Worm (Caenorhabditis elegans) whole organism, L3 larva: ENCODE measurements around the gene hsp-12.6.

Experiments
- R02D3.7 ChIP-seq: fragments of 150-350 bp; optimal IDR thresholded peaks from 2 replicates; lab custom pipeline; 2014; ENCODE audit warnings: missing biosample characterization, missing genetic modification characterization
- aly-2 ChIP-seq: fragments of 150-350 bp; optimal IDR thresholded peaks from 2 replicates; lab custom pipeline; 2014; ENCODE audit warnings: missing biosample characterization, missing genetic modification characterization
- ama-1 ChIP-seq: fragments of 150-350 bp; optimal IDR thresholded peaks from 2 replicates; lab custom pipeline; 2018
- ceh-16 ChIP-seq: sonication (generic microtip); optimal IDR thresholded peaks from 2 replicates; lab custom pipeline; 2017; ENCODE audit warnings: missing biosample characterization, missing genetic modification characterization
- ceh-28 ChIP-seq: fragments of 150-350 bp; optimal IDR thresholded peaks from 2 replicates; lab custom pipeline; 2014; ENCODE audit warnings: missing biosample characterization, missing genetic modification reagents, missing genetic modification characterization
- ceh-82 ChIP-seq: fragments of 150-350 bp; optimal IDR thresholded peaks from 2 replicates; lab custom pipeline; 2014; ENCODE audit warnings: missing biosample characterization, missing genetic modification characterization
- ceh-9 ChIP-seq: sonication (generic microtip); optimal IDR thresholded peaks from 2 replicates; lab custom pipeline; 2018; ENCODE audit warnings: missing biosample characterization, missing genetic modification characterization
- daf-12 ChIP-seq: fragments of 150-350 bp; optimal IDR thresholded peaks from 2 replicates; lab custom pipeline; 2014; ENCODE audit warnings: missing biosample characterization, missing genetic modification reagents, missing genetic modification characterization
- egl-5 ChIP-seq: fragments of 150-350 bp; optimal IDR thresholded peaks from 2 replicates; lab custom pipeline; 2017; ENCODE audit warnings: missing biosample characterization, missing genetic modification reagents, missing genetic modification characterization, inconsistent platforms
- elt-2 ChIP-seq: sonication (generic microtip); optimal IDR thresholded peaks from 2 replicates; lab custom pipeline; 2016; ENCODE audit warnings: missing genetic modification reagents, mild to moderate bottlenecking, missing genetic modification characterization, missing compliant biosample characterization
- elt-3 ChIP-seq, 3 experiments: fragments of 150-350 bp in 1 of 3; sonication (generic microtip) in 2 of 3; optimal IDR thresholded peaks; 2 replicates in 2 of 3; 4 replicates in 1 of 3; lab custom pipeline; 2014 to 2017; ENCODE audit warnings: missing biosample characterization in 3 of 3, missing genetic modification characterization in 3 of 3
- fkh-2 ChIP-seq: fragments of 150-350 bp; optimal IDR thresholded peaks from 2 replicates; lab custom pipeline; 2014; ENCODE audit warnings: missing biosample characterization, missing genetic modification reagents, missing genetic modification characterization
- hmg-11 ChIP-seq: sonication (generic microtip); optimal IDR thresholded peaks from 2 replicates; lab custom pipeline; 2016; ENCODE audit warnings: missing genetic modification characterization, missing compliant biosample characterization
- jun-1 ChIP-seq: fragments of 150-350 bp; optimal IDR thresholded peaks from 2 replicates; lab custom pipeline; 2014; ENCODE audit warnings: missing biosample characterization, missing genetic modification reagents, missing genetic modification characterization
- lin-15B ChIP-seq: fragments of 150-350 bp; optimal IDR thresholded peaks from 2 replicates; lab custom pipeline; 2014; ENCODE audit warnings: missing biosample characterization, missing genetic modification characterization
- lin-39 ChIP-seq: fragments of 150-350 bp; optimal IDR thresholded peaks from 2 replicates; lab custom pipeline; 2018; ENCODE audit warnings: missing biosample characterization, missing genetic modification reagents, missing genetic modification characterization
- lsy-12 ChIP-seq: sonication (generic microtip); optimal IDR thresholded peaks from 2 replicates; lab custom pipeline; 2016; ENCODE audit warnings: mild to moderate bottlenecking, missing genetic modification characterization, missing compliant biosample characterization
- mdl-1 ChIP-seq: fragments of 150-350 bp; optimal IDR thresholded peaks from 2 replicates; lab custom pipeline; 2014; ENCODE audit warnings: missing biosample characterization, missing genetic modification characterization
- nfya-1 ChIP-seq: sonication (generic microtip); optimal IDR thresholded peaks from 2 replicates; lab custom pipeline; 2017; ENCODE audit warnings: missing genetic modification characterization, mild to moderate bottlenecking, missing compliant biosample characterization, antibody characterized with exemption, moderate library complexity; ENCODE audit not compliant: insufficient read depth
- nhr-11 ChIP-seq: fragments of 150-350 bp; optimal IDR thresholded peaks from 2 replicates; lab custom pipeline; 2014; ENCODE audit warnings: missing biosample characterization, missing genetic modification characterization
- nhr-23 ChIP-seq: fragments of 150-350 bp; optimal IDR thresholded peaks from 2 replicates; lab custom pipeline; 2014; ENCODE audit warnings: missing biosample characterization, missing genetic modification reagents, missing genetic modification characterization
- nhr-237 ChIP-seq: fragments of 150-350 bp; optimal IDR thresholded peaks from 2 replicates; lab custom pipeline; 2014; ENCODE audit warnings: missing biosample characterization, missing genetic modification characterization
- nhr-25 ChIP-seq: sonication (generic microtip); optimal IDR thresholded peaks from 2 replicates; lab custom pipeline; 2017; ENCODE audit warnings: missing biosample characterization, missing genetic modification characterization
- nhr-28 ChIP-seq: fragments of 150-350 bp; optimal IDR thresholded peaks from 2 replicates; lab custom pipeline; 2014; ENCODE audit warnings: missing biosample characterization, missing genetic modification characterization
- nhr-43 ChIP-seq: sonication (generic microtip); optimal IDR thresholded peaks from 2 replicates; lab custom pipeline; 2016; ENCODE audit warnings: mild to moderate bottlenecking, missing genetic modification characterization, missing compliant biosample characterization; ENCODE audit not compliant: poor library complexity, severe bottlenecking
- nhr-76 ChIP-seq: fragments of 150-350 bp; sonication (generic microtip); optimal IDR thresholded peaks from 5 replicates; lab custom pipeline; 2014; ENCODE audit warnings: missing biosample characterization, missing genetic modification characterization
- pqm-1 ChIP-seq: fragments of 150-350 bp; optimal IDR thresholded peaks from 2 replicates; lab custom pipeline; 2017; ENCODE audit warnings: missing biosample characterization, missing genetic modification characterization, inconsistent platforms
- sea-2 ChIP-seq: fragments of 150-350 bp; sonication (generic microtip); optimal IDR thresholded peaks from 4 replicates; lab custom pipeline; 2014; ENCODE audit warnings: missing biosample characterization, missing genetic modification reagents, missing genetic modification characterization
- skn-1 ChIP-seq: fragments of 150-350 bp; optimal IDR thresholded peaks from 2 replicates; lab custom pipeline; 2014; ENCODE audit warnings: missing biosample characterization, missing genetic modification characterization
- snpc-4 ChIP-seq: fragments of 150-350 bp; optimal IDR thresholded peaks from 2 replicates; lab custom pipeline; 2014; ENCODE audit warnings: missing biosample characterization, missing genetic modification characterization
- unc-39 ChIP-seq: sonication (generic microtip); optimal IDR thresholded peaks from 4 replicates; lab custom pipeline; 2017; ENCODE audit warnings: missing biosample characterization, missing genetic modification characterization
- unc-62 ChIP-seq: fragments of 150-350 bp; sonication (generic microtip); optimal IDR thresholded peaks from 4 replicates; lab custom pipeline; 2014; ENCODE audit warnings: missing biosample characterization, missing genetic modification reagents, missing genetic modification characterization
- zag-1 ChIP-seq: fragments of 150-350 bp; optimal IDR thresholded peaks from 2 replicates; lab custom pipeline; 2014; ENCODE audit warnings: missing biosample characterization, missing genetic modification characterization
- ztf-11 ChIP-seq: fragments of 150-350 bp; optimal IDR thresholded peaks from 2 replicates; lab custom pipeline; 2014; ENCODE audit warnings: missing biosample characterization, missing genetic modification characterization

hsp-12.6 gene

DNA sequence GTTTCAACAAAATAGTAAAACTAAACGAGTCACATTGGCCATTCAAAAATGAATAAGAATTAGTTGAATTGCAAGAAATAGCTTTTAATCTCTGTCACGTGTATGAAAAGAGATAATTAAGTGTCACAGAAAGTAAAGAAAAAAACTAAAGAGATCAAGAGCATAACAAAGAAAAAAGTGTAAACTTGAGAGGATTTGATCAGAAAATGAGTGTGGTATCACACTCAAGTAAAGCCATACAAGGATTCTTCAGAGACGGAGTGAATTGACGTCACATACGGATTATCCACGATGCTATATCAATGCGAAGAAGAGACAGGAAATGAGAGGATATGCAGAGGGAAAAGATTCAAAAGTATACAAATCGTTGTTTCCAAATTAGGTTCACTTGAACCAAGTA, 22.3 kb upstream of the hsp-12.6 start:
- TF ChIP-seq hmg-11 (tag; lab: Kevin White, UChicago): no peak
- no peak for TF ChIP-seq fkh-2
- TF ChIP-seq ceh-16 (tag; lab: Kevin White, UChicago): no peak
- TF ChIP-seq lin-15B (tag; lab: Kevin White, UChicago): no peak

DNA sequence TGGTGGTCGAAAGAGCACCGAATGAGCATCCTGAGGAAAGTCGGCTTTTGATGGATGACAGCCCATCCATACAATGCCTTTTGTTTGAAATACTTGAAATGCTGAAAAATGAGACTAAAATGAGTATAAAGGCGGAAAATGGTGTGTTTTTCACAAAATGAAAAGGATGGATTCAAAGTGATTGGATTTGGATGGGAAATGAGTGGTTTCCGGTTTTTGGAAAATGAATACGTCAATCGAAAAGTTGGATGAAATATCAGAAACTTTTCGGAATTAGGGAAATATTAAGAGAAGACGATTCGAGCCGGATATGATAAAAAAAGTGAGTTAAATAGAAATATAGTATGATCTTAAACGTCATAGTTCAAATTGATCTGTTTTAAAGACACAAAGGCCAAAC, 20.4 kb upstream of the hsp-12.6 start, which contains the start of gene F38E11.6:
TSS of gene F38E11.6 (minus strand) at position 101 of the 400 bp plus-strand sequence.
- TF ChIP-seq lsy-12 (tag; lab: Kevin White, UChicago) (no peak), nhr-11 (tag; lab: Kevin White, UChicago) (no peak), lin-15B (tag; lab: Kevin White, UChicago) (no peak), nhr-76 (tag; lab: Kevin White, UChicago) (no peak), unc-62 (GFP tag; lab: Kevin White, UChicago) (no peak), ceh-9 (tag; lab: Kevin White, UChicago) (no peak), aly-2 (tag; lab: Kevin White, UChicago) (no peak), nhr-25 (no peak), nhr-23 (tag; lab: Kevin White, UChicago) (no peak), nfya-1 (tag; lab: Kevin White, UChicago) (no peak), ceh-82 (tag; lab: Kevin White, UChicago) (no peak), R02D3.7 (no peak), ztf-11 (tag; lab: Kevin White, UChicago) (no peak), daf-12 (no peak), elt-3 (tag; optimal IDR thresholded peaks at IDR 0.05; lab: Kevin White, UChicago) (no peak), ceh-28 (tag; lab: Kevin White, UChicago) (no peak), nhr-237 (tag; lab: Kevin White, UChicago) (no peak)

DNA sequence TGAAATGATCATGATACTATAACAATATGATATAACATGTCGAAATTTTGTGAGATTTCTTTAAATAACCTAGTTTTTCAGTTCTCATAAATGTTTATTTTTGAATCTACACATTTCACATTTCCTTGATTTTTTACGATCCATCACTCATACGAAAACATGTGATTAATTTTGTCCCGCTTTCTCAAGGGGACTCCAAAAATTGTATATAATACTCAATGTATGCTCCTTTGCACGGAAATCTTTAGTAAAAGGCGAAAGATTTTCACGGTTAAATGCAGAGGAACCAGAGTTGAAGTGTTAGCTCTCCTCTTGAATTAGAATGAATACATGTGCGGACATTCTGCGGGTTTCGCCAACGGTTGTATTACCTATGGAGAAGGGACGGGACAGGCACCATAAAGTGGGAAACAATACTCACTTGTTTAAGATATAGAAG, 17.3 kb upstream of the hsp-12.6 start:
- no peak for TF ChIP-seq lsy-12 (tag; lab: Kevin White, UChicago)
- TF ChIP-seq nfya-1 (tag; lab: Kevin White, UChicago): no peak
- TF ChIP-seq snpc-4: peak; percentile 81
- TF ChIP-seq zag-1 (tag; lab: Kevin White, UChicago): no peak
- TF ChIP-seq nhr-76 (tag; lab: Kevin White, UChicago): no peak

DNA sequence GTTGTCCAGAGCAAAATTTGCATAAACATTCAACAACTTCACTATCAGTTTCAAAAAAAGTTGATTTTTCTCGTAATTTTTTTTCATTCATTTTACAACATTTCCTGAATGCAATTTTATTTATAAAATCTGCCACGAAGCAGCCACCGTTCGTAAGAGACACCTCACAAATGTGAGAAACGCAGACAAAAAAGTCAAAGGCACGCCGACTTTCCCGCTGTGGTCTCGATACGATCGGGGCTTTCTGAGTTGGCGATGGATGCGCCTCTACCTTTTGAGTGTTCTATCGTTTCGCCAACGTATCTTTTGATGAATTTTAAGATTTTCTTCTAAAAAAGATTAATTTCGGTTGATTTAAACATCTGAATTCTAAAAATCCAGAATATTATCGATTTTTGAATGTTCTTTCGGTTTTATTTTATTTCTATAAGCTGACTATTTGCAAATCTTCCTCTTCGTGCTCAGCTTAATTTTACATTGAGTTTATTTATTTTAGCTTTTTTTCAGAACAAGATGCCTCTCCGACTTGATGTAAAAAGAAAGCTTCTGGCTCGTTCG, 12.3 kb upstream of the hsp-12.6 start, which contains the start of gene copb-2:
TSS of gene copb-2 (plus strand) at position 508 of the 558 bp plus-strand sequence.
- TF ChIP-seq nhr-11 (tag; lab: Kevin White, UChicago) (no peak), ceh-28 (tag; lab: Kevin White, UChicago) (peak; percentile 50), lin-39 (tag; lab: Kevin White, UChicago) (no peak), nhr-23 (tag; lab: Kevin White, UChicago) (peak; percentile 57), unc-39 (tag; lab: Kevin White, UChicago) (no peak), hmg-11 (tag; lab: Kevin White, UChicago) (peak; percentile 77), snpc-4 (peak; percentile 85), lin-15B (tag; lab: Kevin White, UChicago) (peak; percentile 74), elt-2 (tag; lab: Kevin White, UChicago) (peak; percentile 43), egl-5 (peak; percentile 22), nfya-1 (tag; lab: Kevin White, UChicago) (peak; percentile 78)

DNA sequence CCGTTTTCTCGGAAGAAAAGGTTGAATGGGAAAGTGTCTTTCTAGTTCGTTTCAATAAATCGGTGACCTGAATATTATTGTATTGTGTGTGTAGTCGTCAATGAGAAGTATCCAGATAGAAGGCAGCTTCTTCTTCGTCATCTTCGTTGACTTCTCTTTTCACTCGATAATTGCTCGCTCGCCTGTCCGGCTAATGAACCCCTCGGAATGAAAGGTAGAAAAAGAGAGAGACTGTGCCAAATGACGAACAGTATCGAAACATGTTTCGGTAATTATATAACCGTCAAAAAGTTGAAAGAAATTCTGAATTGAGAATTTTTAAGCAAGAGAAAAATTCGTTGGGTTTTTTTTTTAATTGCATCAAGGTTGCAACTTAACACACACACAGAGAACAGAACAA, 10.4 kb upstream of the hsp-12.6 start, which contains the start of gene cutl-17:
TSS of gene cutl-17 (minus strand) at position 101 of the 400 bp plus-strand sequence.
- TF ChIP-seq snpc-4 (no peak), skn-1 (tag; lab: Kevin White, UChicago) (no peak), nhr-28 (tag; lab: Kevin White, UChicago) (no peak), ama-1 (lab: Kevin White, UChicago) (no peak), jun-1 (tag; lab: Kevin White, UChicago) (no peak)
- TF ChIP-seq, all 47 proteins: peak for 0

DNA sequence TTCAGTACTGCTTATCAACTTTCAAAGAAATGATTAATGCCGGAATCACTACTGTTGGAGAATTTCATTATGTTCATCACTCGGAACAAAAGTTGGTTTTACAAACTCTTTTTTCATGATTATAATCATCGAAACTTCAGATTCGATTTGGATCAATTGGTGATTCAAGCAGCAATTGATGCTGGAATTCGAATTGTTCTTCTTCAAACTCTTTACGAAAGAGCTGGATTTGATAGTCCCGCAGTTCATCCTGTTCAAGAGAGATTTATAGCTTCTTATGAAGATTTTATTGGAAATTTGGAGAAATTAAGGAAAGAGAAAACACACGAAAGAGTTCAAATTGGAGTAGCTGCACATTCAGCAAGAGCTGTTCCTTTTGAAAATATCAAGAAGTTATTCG, 4.8 kb upstream of the hsp-12.6 start:
- no peak for TF ChIP-seq nhr-237 (tag; lab: Kevin White, UChicago)
- no peak for TF ChIP-seq nhr-76 (tag; lab: Kevin White, UChicago)
- no peak for TF ChIP-seq pqm-1 (tag; lab: Kevin White, UChicago)
- TF ChIP-seq nhr-43: no peak
- no peak for TF ChIP-seq lin-39 (tag; lab: Kevin White, UChicago)
- TF ChIP-seq nhr-28 (tag; lab: Kevin White, UChicago): no peak
- no peak for TF ChIP-seq aly-2 (tag; lab: Kevin White, UChicago)
- no peak for TF ChIP-seq R02D3.7
- no peak for TF ChIP-seq nfya-1 (tag; lab: Kevin White, UChicago)
- TF ChIP-seq sea-2: no peak
- TF ChIP-seq mdl-1 (tag; lab: Kevin White, UChicago): no peak
- no peak for TF ChIP-seq ceh-28 (tag; lab: Kevin White, UChicago)
- TF ChIP-seq nhr-23 (tag; lab: Kevin White, UChicago): no peak
- no peak for TF ChIP-seq elt-3 (tag; optimal IDR thresholded peaks at IDR 0.05; lab: Kevin White, UChicago)
- TF ChIP-seq ztf-11 (tag; lab: Kevin White, UChicago): no peak
- TF ChIP-seq egl-5: no peak
